Worm (Caenorhabditis elegans) whole organism, mixed stage, embryonic: ENCODE results near the gene ZK930.2.

Experiments used
- M03D4.4 ChIP-seq: sonication (generic microtip); optimal IDR thresholded peaks from 2 replicates; lab custom pipeline; 2017; ENCODE audit warnings: mild to moderate bottlenecking, missing genetic modification characterization, missing compliant biosample characterization
- bed-3 ChIP-seq: fragments of 200-800 bp; sonication (Bioruptor generic); optimal IDR thresholded peaks from 3 replicates; lab custom pipeline; 2018; ENCODE audit warnings: mild to moderate bottlenecking, missing genetic modification characterization, moderate library complexity, missing compliant biosample characterization
- ceh-43 ChIP-seq: fragments of 200-800 bp; sonication (Bioruptor generic); optimal IDR thresholded peaks from 2 replicates; lab custom pipeline; 2018; ENCODE audit warnings: mild to moderate bottlenecking, missing genetic modification characterization, moderate library complexity, missing compliant biosample characterization
- ces-1 ChIP-seq: fragments of 150-350 bp; optimal IDR thresholded peaks from 2 replicates; lab custom pipeline; 2014; ENCODE audit warnings: missing biosample characterization, missing genetic modification reagents, missing genetic modification characterization
- cnd-1 ChIP-seq: fragments of 200-800 bp; sonication (Bioruptor generic); optimal IDR thresholded peaks from 2 replicates; lab custom pipeline; 2018; ENCODE audit warnings: mild to moderate bottlenecking, missing genetic modification characterization, missing compliant biosample characterization
- elt-1 ChIP-seq: sonication (generic microtip); optimal IDR thresholded peaks from 2 replicates; lab custom pipeline; 2017; ENCODE audit warnings: missing genetic modification characterization, mild to moderate bottlenecking, missing compliant biosample characterization, antibody characterized with exemption, moderate library complexity, borderline replicate concordance; ENCODE audit not compliant: insufficient read depth
- elt-3 ChIP-seq: fragments of 150-350 bp; optimal IDR thresholded peaks from 2 replicates; lab custom pipeline; 2014; ENCODE audit warnings: missing biosample characterization, missing genetic modification characterization
- flh-1 ChIP-seq: fragments of 200-800 bp; sonication (Bioruptor generic); optimal IDR thresholded peaks from 2 replicates; lab custom pipeline; 2018; ENCODE audit warnings: mild to moderate bottlenecking, missing genetic modification characterization, moderate library complexity, missing compliant biosample characterization
- ham-2 ChIP-seq: fragments of 200-800 bp; sonication (Bioruptor generic); optimal IDR thresholded peaks from 2 replicates; lab custom pipeline; 2018; ENCODE audit warnings: mild to moderate bottlenecking, missing genetic modification characterization, missing compliant biosample characterization
- hlh-1 ChIP-seq: fragments of 150-350 bp; optimal IDR thresholded peaks from 2 replicates; lab custom pipeline; 2014; ENCODE audit warnings: missing biosample characterization, missing genetic modification reagents, missing genetic modification characterization
- lin-32 ChIP-seq: fragments of 200-800 bp; sonication (Bioruptor generic); optimal IDR thresholded peaks from 2 replicates; lab custom pipeline; 2018; ENCODE audit warnings: mild to moderate bottlenecking, missing genetic modification characterization, missing compliant biosample characterization
- lsy-2 ChIP-seq: fragments of 150-350 bp; optimal IDR thresholded peaks from 2 replicates; lab custom pipeline; 2014; ENCODE audit warnings: missing biosample characterization, missing genetic modification characterization
- mep-1 ChIP-seq: fragments of 150-350 bp; optimal IDR thresholded peaks from 2 replicates; lab custom pipeline; 2017; ENCODE audit warnings: missing biosample characterization, missing genetic modification reagents, missing genetic modification characterization, inconsistent platforms
- mls-2 ChIP-seq: sonication (generic microtip); optimal IDR thresholded peaks from 2 replicates; lab custom pipeline; 2016; ENCODE audit warnings: mild to moderate bottlenecking, missing genetic modification characterization, moderate library complexity, missing compliant biosample characterization
- nhr-12 ChIP-seq: fragments of 150-350 bp; optimal IDR thresholded peaks from 2 replicates; lab custom pipeline; 2014; ENCODE audit warnings: missing biosample characterization, missing genetic modification characterization
- nhr-237 ChIP-seq: fragments of 150-350 bp; optimal IDR thresholded peaks from 2 replicates; lab custom pipeline; 2014; ENCODE audit warnings: missing biosample characterization, missing genetic modification characterization
- nhr-76 ChIP-seq: sonication (generic microtip); optimal IDR thresholded peaks from 2 replicates; lab custom pipeline; 2017; ENCODE audit warnings: missing biosample characterization, missing genetic modification characterization
- pha-4 ChIP-seq: fragments of 150-350 bp; optimal IDR thresholded peaks from 2 replicates; lab custom pipeline; 2018; ENCODE audit warnings: missing biosample characterization, missing genetic modification reagents, missing genetic modification characterization
- sem-2 ChIP-seq: fragments of 200-800 bp; sonication (Bioruptor generic); optimal IDR thresholded peaks from 2 replicates; lab custom pipeline; 2018; ENCODE audit warnings: mild to moderate bottlenecking, missing genetic modification characterization, missing compliant biosample characterization
- snpc-4 ChIP-seq: fragments of 150-350 bp; optimal IDR thresholded peaks from 2 replicates; lab custom pipeline; 2014; ENCODE audit warnings: missing biosample characterization, missing genetic modification characterization
- sptf-1 ChIP-seq: sonication (generic microtip); optimal IDR thresholded peaks from 2 replicates; lab custom pipeline; 2017; ENCODE audit warnings: mild to moderate bottlenecking, missing genetic modification characterization, moderate library complexity, missing compliant biosample characterization
- tbx-8 ChIP-seq: fragments of 200-800 bp; sonication (Bioruptor generic); optimal IDR thresholded peaks from 2 replicates; lab custom pipeline; 2018; ENCODE audit warnings: mild to moderate bottlenecking, missing genetic modification characterization, moderate library complexity, missing compliant biosample characterization
- unc-120 ChIP-seq: sonication (generic microtip); optimal IDR thresholded peaks from 2 replicates; lab custom pipeline; 2017; ENCODE audit warnings: missing genetic modification characterization, missing compliant biosample characterization; ENCODE audit not compliant: poor library complexity, severe bottlenecking
- unc-39 ChIP-seq: fragments of 150-350 bp; optimal IDR thresholded peaks from 2 replicates; lab custom pipeline; 2014; ENCODE audit warnings: missing biosample characterization, missing genetic modification characterization
- unc-62 ChIP-seq: fragments of 150-350 bp; optimal IDR thresholded peaks from 2 replicates; lab custom pipeline; 2014; ENCODE audit warnings: missing biosample characterization, missing genetic modification reagents, missing genetic modification characterization
- zip-8 ChIP-seq: fragments of 150-350 bp; optimal IDR thresholded peaks from 2 replicates; lab custom pipeline; 2014; ENCODE audit warnings: missing biosample characterization, missing genetic modification characterization
- ztf-11 ChIP-seq: fragments of 150-350 bp; optimal IDR thresholded peaks from 2 replicates; lab custom pipeline; 2014; ENCODE audit warnings: missing biosample characterization, missing genetic modification characterization

ZK930.2 gene

DNA sequence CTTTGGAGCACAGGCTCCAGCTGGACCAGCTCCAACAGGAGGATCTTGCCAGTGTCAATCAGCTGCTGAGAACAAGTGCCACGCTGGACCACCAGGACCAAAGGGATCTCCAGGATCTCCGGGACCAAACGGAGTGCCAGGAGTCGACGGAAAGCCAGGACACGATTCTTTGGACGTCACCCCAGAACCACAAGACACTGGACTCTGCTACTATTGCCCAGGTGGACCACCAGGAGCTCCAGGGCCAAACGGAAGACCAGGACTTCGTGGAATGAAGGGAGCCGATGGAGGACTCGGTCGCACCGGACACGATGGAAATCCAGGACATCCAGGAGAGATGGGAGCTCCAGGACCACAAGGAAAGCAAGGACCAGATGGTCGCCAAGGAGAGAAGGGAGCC, 24.3 kb downstream of the ZK930.2 start:
- TF ChIP-seq cnd-1 (tag; lab: Kevin White, UChicago) (no peak), mls-2 (tag; lab: Kevin White, UChicago) (no peak), elt-3 (tag; lab: Kevin White, UChicago) (no peak), ztf-11 (tag; lab: Kevin White, UChicago) (no peak), unc-62 (GFP tag; lab: Kevin White, UChicago) (no peak), nhr-237 (no peak), sptf-1 (tag; lab: Kevin White, UChicago) (no peak), elt-1 (tag; lab: Kevin White, UChicago) (no peak), snpc-4 (tag; lab: Kevin White, UChicago) (no peak), M03D4.4 (tag; lab: Kevin White, UChicago) (no peak), zip-8 (tag; lab: Kevin White, UChicago) (no peak), nhr-12 (tag; lab: Kevin White, UChicago) (no peak), lin-32 (GFP tag; lab: Kevin White, UChicago) (no peak), sem-2 (GFP tag; lab: Kevin White, UChicago) (no peak), unc-39 (tag; lab: Kevin White, UChicago) (no peak)

DNA sequence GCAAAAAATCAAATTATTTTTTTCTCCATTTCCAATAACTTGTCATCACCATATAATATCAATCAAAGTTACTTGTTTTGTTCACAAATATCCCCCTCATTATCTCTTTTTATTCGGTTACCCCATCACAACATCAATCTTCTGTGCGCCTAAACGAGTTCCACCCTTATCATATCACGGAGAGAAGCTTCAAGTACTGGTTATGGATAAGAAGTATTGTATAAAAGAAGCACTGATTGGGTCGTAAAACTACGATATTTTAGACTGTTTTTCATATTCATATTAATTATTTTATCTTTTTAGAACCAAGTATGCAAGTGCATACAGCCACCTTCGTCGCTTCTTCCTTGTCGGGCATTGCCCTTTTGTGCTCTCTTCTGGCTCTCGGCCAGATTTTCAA, 25.0 kb downstream of the ZK930.2 start, which contains the start of gene col-84:
Gene col-84, plus strand, starts transcription at position 301 of the 400 bp plus-strand sequence.
- TF ChIP-seq lin-32 (GFP tag; lab: Kevin White, UChicago) (no peak), M03D4.4 (tag; lab: Kevin White, UChicago) (no peak), nhr-76 (tag; lab: Kevin White, UChicago) (no peak), mls-2 (tag; lab: Kevin White, UChicago) (no peak), ceh-43 (no peak), elt-3 (tag; lab: Kevin White, UChicago) (no peak), tbx-8 (GFP tag; lab: Kevin White, UChicago) (no peak)

DNA sequence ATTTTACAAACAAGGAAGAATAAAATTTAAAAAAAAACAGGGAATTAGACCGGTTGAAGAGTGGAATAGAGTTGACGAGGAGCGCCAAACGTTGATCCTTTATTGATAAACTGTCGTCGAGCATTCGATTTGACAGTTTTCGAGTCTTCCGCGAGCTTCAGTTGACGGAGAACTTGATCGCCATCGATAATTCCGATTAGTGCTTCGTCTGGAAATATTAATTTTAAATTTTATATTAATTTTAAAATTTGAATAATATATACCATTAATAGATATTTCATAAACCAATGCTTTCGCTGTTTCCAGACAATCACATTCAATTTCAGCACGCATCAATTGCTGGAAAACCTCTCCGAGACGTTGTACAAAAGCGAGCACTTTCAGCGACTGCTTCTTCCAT, 27.6 kb downstream of the ZK930.2 start, which contains the start of gene K12D12.4:
Gene K12D12.4, minus strand, starts transcription at position 101 of the 400 bp plus-strand sequence.
- TF ChIP-seq ces-1 (GFP tag; lab: Kevin White, UChicago): no peak
- no peak for TF ChIP-seq elt-1 (tag; lab: Kevin White, UChicago)
- no peak for TF ChIP-seq pha-4 (tag; lab: Kevin White, UChicago)
- no peak for TF ChIP-seq cnd-1 (tag; lab: Kevin White, UChicago)
- no peak for TF ChIP-seq unc-62 (GFP tag; lab: Kevin White, UChicago)
- TF ChIP-seq flh-1: no peak
- no peak for TF ChIP-seq ceh-43
- TF ChIP-seq bed-3 (GFP tag; lab: Kevin White, UChicago): no peak
- no peak for TF ChIP-seq ham-2 (GFP tag; lab: Kevin White, UChicago)
- TF ChIP-seq tbx-8 (GFP tag; lab: Kevin White, UChicago): no peak
- no peak for TF ChIP-seq snpc-4 (tag; lab: Kevin White, UChicago)
- TF ChIP-seq lsy-2 (tag; lab: Kevin White, UChicago): no peak
- no peak for TF ChIP-seq zip-8 (tag; lab: Kevin White, UChicago)
- TF ChIP-seq unc-120 (tag; lab: Kevin White, UChicago): no peak
- TF ChIP-seq M03D4.4 (tag; lab: Kevin White, UChicago): no peak
- TF ChIP-seq ztf-11 (tag; lab: Kevin White, UChicago): no peak

DNA sequence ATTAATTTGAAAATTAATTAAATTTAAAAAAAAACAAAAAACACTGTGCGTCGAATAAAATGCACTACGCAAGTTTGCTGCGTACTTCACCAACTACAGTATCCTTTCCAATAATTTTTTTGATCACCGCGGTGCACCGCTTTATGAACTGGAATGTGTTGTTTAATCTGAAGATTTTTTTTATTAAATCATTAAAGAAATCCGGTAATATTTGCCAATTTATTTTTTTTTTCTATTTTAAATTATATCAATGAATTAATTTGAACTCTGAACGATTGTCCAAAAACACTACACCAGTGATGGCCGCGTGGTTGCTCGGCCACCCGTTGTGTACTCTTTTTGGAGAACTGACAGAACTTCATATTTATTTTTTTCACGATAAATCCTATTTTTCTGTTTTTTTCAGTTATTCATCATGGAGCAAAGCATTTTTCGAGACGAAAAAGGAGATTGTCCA, 32.6 kb downstream of the ZK930.2 start, which contains the start of gene K12D12.5:
Gene K12D12.5, plus strand, starts transcription at position 407 of the 457 bp plus-strand sequence.
- TF ChIP-seq ztf-11 (tag; lab: Kevin White, UChicago) (no peak), zip-8 (tag; lab: Kevin White, UChicago) (no peak), ces-1 (GFP tag; lab: Kevin White, UChicago) (no peak)
- TF ChIP-seq, all 35 proteins: peak for 0

DNA sequence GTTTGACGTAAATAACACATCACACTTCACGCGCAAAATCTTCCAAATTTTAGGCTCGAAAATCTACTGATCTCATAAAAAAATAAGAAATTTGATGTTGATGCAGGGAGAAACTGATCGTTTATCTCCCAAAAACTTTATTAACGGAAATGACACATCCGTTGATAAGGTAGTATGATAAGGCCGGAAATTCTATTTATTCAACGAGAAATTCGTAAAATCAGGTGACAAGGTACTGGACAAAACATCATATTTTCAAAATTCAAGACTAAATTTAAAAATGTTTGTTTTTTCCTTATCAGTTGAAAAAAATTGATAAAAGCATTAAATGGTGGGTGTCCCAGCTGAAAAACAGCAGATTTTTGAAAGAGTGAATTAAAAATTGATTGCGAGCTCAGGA, 33.4 kb downstream of the ZK930.2 start:
- no peak for TF ChIP-seq nhr-237
- TF ChIP-seq hlh-1 (tag; lab: Kevin White, UChicago): no peak
- TF ChIP-seq nhr-76 (tag; lab: Kevin White, UChicago): no peak
- TF ChIP-seq M03D4.4 (tag; lab: Kevin White, UChicago): no peak
- TF ChIP-seq tbx-8 (GFP tag; lab: Kevin White, UChicago): no peak
- TF ChIP-seq mep-1 (tag; lab: Kevin White, UChicago): no peak
- no peak for TF ChIP-seq lin-32 (GFP tag; lab: Kevin White, UChicago)
- no peak for TF ChIP-seq elt-3 (tag; lab: Kevin White, UChicago)
- TF ChIP-seq, all 35 proteins: peak for 0
